Worm (Caenorhabditis elegans) whole organism, L3 larva: ENCODE measurements around the gene T05C12.4.

Source experiments
- R02D3.7 ChIP-seq: fragments of 150-350 bp; optimal IDR thresholded peaks from 2 replicates; lab custom pipeline; 2014; ENCODE audit warnings: missing biosample characterization, missing genetic modification characterization
- aly-2 ChIP-seq: fragments of 150-350 bp; optimal IDR thresholded peaks from 2 replicates; lab custom pipeline; 2014; ENCODE audit warnings: missing biosample characterization, missing genetic modification characterization
- ceh-16 ChIP-seq: sonication (generic microtip); optimal IDR thresholded peaks from 2 replicates; lab custom pipeline; 2017; ENCODE audit warnings: missing biosample characterization, missing genetic modification characterization
- ceh-28 ChIP-seq: fragments of 150-350 bp; optimal IDR thresholded peaks from 2 replicates; lab custom pipeline; 2014; ENCODE audit warnings: missing biosample characterization, missing genetic modification reagents, missing genetic modification characterization
- ceh-82 ChIP-seq: fragments of 150-350 bp; optimal IDR thresholded peaks from 2 replicates; lab custom pipeline; 2014; ENCODE audit warnings: missing biosample characterization, missing genetic modification characterization
- ceh-9 ChIP-seq: sonication (generic microtip); optimal IDR thresholded peaks from 2 replicates; lab custom pipeline; 2018; ENCODE audit warnings: missing biosample characterization, missing genetic modification characterization
- daf-12 ChIP-seq: fragments of 150-350 bp; optimal IDR thresholded peaks from 2 replicates; lab custom pipeline; 2014; ENCODE audit warnings: missing biosample characterization, missing genetic modification reagents, missing genetic modification characterization
- egl-27 ChIP-seq: sonication (generic microtip); optimal IDR thresholded peaks from 4 replicates; lab custom pipeline; 2017; ENCODE audit warnings: missing biosample characterization, missing genetic modification reagents, missing genetic modification characterization
- egl-5 ChIP-seq: fragments of 150-350 bp; optimal IDR thresholded peaks from 2 replicates; lab custom pipeline; 2017; ENCODE audit warnings: missing biosample characterization, missing genetic modification reagents, missing genetic modification characterization, inconsistent platforms
- elt-1 ChIP-seq: fragments of 150-350 bp; optimal IDR thresholded peaks from 2 replicates; lab custom pipeline; 2014; ENCODE audit warnings: missing biosample characterization, missing genetic modification characterization
- elt-2 ChIP-seq: sonication (generic microtip); optimal IDR thresholded peaks from 2 replicates; lab custom pipeline; 2016; ENCODE audit warnings: missing genetic modification reagents, mild to moderate bottlenecking, missing genetic modification characterization, missing compliant biosample characterization
- eor-1 ChIP-seq, 2 experiments: fragments of 150-350 bp; optimal IDR thresholded peaks; 2 replicates each; lab custom pipeline; 2014 to 2018; ENCODE audit warnings: missing biosample characterization in 2 of 2, missing genetic modification characterization in 2 of 2
- fkh-10 ChIP-seq: sonication (generic microtip); optimal IDR thresholded peaks from 2 replicates; lab custom pipeline; 2017; ENCODE audit warnings: missing biosample characterization, missing genetic modification reagents, missing genetic modification characterization
- fkh-2 ChIP-seq: fragments of 150-350 bp; optimal IDR thresholded peaks from 2 replicates; lab custom pipeline; 2014; ENCODE audit warnings: missing biosample characterization, missing genetic modification reagents, missing genetic modification characterization
- fos-1 ChIP-seq: fragments of 150-350 bp; optimal IDR thresholded peaks from 2 replicates; lab custom pipeline; 2014; ENCODE audit warnings: missing biosample characterization, missing genetic modification characterization
- hmg-11 ChIP-seq: sonication (generic microtip); optimal IDR thresholded peaks from 2 replicates; lab custom pipeline; 2016; ENCODE audit warnings: missing genetic modification characterization, missing compliant biosample characterization
- jun-1 ChIP-seq: fragments of 150-350 bp; optimal IDR thresholded peaks from 2 replicates; lab custom pipeline; 2014; ENCODE audit warnings: missing biosample characterization, missing genetic modification reagents, missing genetic modification characterization
- lin-15B ChIP-seq: fragments of 150-350 bp; optimal IDR thresholded peaks from 2 replicates; lab custom pipeline; 2014; ENCODE audit warnings: missing biosample characterization, missing genetic modification characterization
- lin-39 ChIP-seq: fragments of 150-350 bp; optimal IDR thresholded peaks from 2 replicates; lab custom pipeline; 2018; ENCODE audit warnings: missing biosample characterization, missing genetic modification reagents, missing genetic modification characterization
- mdl-1 ChIP-seq: fragments of 150-350 bp; optimal IDR thresholded peaks from 2 replicates; lab custom pipeline; 2014; ENCODE audit warnings: missing biosample characterization, missing genetic modification characterization
- mml-1 ChIP-seq: fragments of 150-350 bp; sonication (generic microtip); optimal IDR thresholded peaks from 3 replicates; lab custom pipeline; 2014; ENCODE audit warnings: missing biosample characterization, missing genetic modification characterization
- nfya-1 ChIP-seq: sonication (generic microtip); optimal IDR thresholded peaks from 2 replicates; lab custom pipeline; 2017; ENCODE audit warnings: missing genetic modification characterization, mild to moderate bottlenecking, missing compliant biosample characterization, antibody characterized with exemption, moderate library complexity; ENCODE audit not compliant: insufficient read depth
- nhr-12 ChIP-seq: fragments of 150-350 bp; optimal IDR thresholded peaks from 2 replicates; lab custom pipeline; 2014; ENCODE audit warnings: missing biosample characterization, missing genetic modification characterization
- nhr-23 ChIP-seq: fragments of 150-350 bp; optimal IDR thresholded peaks from 2 replicates; lab custom pipeline; 2014; ENCODE audit warnings: missing biosample characterization, missing genetic modification reagents, missing genetic modification characterization
- nhr-237 ChIP-seq: fragments of 150-350 bp; optimal IDR thresholded peaks from 2 replicates; lab custom pipeline; 2014; ENCODE audit warnings: missing biosample characterization, missing genetic modification characterization
- nhr-43 ChIP-seq: sonication (generic microtip); optimal IDR thresholded peaks from 2 replicates; lab custom pipeline; 2016; ENCODE audit warnings: mild to moderate bottlenecking, missing genetic modification characterization, missing compliant biosample characterization; ENCODE audit not compliant: poor library complexity, severe bottlenecking
- nhr-76 ChIP-seq: fragments of 150-350 bp; sonication (generic microtip); optimal IDR thresholded peaks from 5 replicates; lab custom pipeline; 2014; ENCODE audit warnings: missing biosample characterization, missing genetic modification characterization
- nhr-77 ChIP-seq: fragments of 150-350 bp; optimal IDR thresholded peaks from 2 replicates; lab custom pipeline; 2014; ENCODE audit warnings: missing biosample characterization, missing genetic modification characterization
- pha-4 ChIP-seq: fragments of 150-350 bp; optimal IDR thresholded peaks from 2 replicates; lab custom pipeline; 2014; ENCODE audit warnings: missing biosample characterization, missing genetic modification reagents, missing genetic modification characterization
- pqm-1 ChIP-seq: fragments of 150-350 bp; optimal IDR thresholded peaks from 2 replicates; lab custom pipeline; 2017; ENCODE audit warnings: missing biosample characterization, missing genetic modification characterization, inconsistent platforms
- sea-2 ChIP-seq: fragments of 150-350 bp; sonication (generic microtip); optimal IDR thresholded peaks from 4 replicates; lab custom pipeline; 2014; ENCODE audit warnings: missing biosample characterization, missing genetic modification reagents, missing genetic modification characterization
- snpc-4 ChIP-seq: fragments of 150-350 bp; optimal IDR thresholded peaks from 2 replicates; lab custom pipeline; 2014; ENCODE audit warnings: missing biosample characterization, missing genetic modification characterization
- tbx-2 ChIP-seq: sonication (generic microtip); optimal IDR thresholded peaks from 2 replicates; lab custom pipeline; 2016; ENCODE audit warnings: mild to moderate bottlenecking, missing genetic modification characterization, missing compliant biosample characterization
- zag-1 ChIP-seq: fragments of 150-350 bp; optimal IDR thresholded peaks from 2 replicates; lab custom pipeline; 2014; ENCODE audit warnings: missing biosample characterization, missing genetic modification characterization
- ztf-11 ChIP-seq: fragments of 150-350 bp; optimal IDR thresholded peaks from 2 replicates; lab custom pipeline; 2014; ENCODE audit warnings: missing biosample characterization, missing genetic modification characterization

T05C12.4 gene

DNA sequence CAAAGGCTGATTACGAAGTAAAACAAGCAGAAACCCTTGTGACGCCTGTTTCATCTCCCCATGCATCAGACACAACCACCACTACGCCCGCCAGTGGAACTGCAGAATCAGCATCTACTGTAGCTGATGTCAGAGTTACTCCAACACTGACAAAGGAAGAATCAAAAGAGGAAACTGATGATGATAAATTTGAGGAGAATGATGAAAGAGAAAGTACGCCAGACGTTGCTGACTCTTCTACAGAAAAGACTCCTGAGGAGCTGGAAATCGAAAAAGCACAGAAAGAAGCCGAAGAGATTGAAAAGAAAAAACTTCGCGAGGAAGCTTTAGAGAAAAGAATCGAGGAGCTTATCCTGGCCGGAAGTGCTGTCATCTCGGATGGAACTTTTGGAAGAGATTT, 38.1 kb upstream of the T05C12.4 start:
- TF ChIP-seq ceh-9 (tag; lab: Kevin White, UChicago) (no peak), elt-2 (no peak), R02D3.7 (tag; lab: Kevin White, UChicago) (no peak), nhr-43 (tag; lab: Kevin White, UChicago) (no peak), aly-2 (tag; lab: Kevin White, UChicago) (no peak), ztf-11 (tag; lab: Kevin White, UChicago) (no peak), nfya-1 (tag; lab: Kevin White, UChicago) (no peak), eor-1 (tag; optimal IDR thresholded peaks at IDR 0.05; lab: Kevin White, UChicago) (no peak), pqm-1 (no peak), sea-2 (GFP tag; lab: Kevin White, UChicago) (no peak), nhr-76 (no peak), nhr-237 (tag; lab: Kevin White, UChicago) (no peak), mml-1 (tag; lab: Kevin White, UChicago) (no peak), nhr-23 (tag; lab: Kevin White, UChicago) (no peak), nhr-12 (tag; lab: Kevin White, UChicago) (no peak)

DNA sequence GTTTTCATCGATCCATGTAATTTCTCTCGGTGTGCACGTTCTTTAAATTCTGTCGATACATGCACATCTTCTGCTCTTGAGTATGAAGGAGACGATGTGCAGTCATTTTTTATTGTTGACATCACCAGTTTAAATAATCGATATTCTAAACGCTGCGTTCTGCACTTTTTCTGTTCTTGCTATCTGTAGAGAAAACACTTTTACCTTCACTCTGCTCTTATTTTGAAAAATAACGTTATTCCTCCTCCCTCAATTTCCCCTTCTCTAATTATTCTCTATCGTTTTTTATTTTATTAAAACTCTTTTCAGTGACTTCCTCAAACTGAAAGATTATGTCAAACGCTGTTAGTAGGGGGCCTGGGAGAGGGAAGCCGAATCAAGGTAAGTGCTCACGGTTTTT, 36.7 kb upstream of the T05C12.4 start, which contains the start of gene ifg-1:
TSS of gene ifg-1 (plus strand) at position 301 of the 400 bp plus-strand sequence.
- TF ChIP-seq egl-5, result no peak
- TF ChIP-seq ztf-11 (tag; lab: Kevin White, UChicago), result no peak
- TF ChIP-seq aly-2 (tag; lab: Kevin White, UChicago), result no peak
- TF ChIP-seq hmg-11 (tag; lab: Kevin White, UChicago), result no peak
- no peak for TF ChIP-seq nhr-237 (tag; lab: Kevin White, UChicago)
- no peak for TF ChIP-seq eor-1 (tag; optimal IDR thresholded peaks at IDR 0.05; lab: Kevin White, UChicago)
- TF ChIP-seq fkh-10 (GFP tag; lab: Kevin White, UChicago), result no peak
- TF ChIP-seq mml-1 (tag; lab: Kevin White, UChicago), result no peak
- no peak for TF ChIP-seq zag-1 (tag; lab: Kevin White, UChicago)
- TF ChIP-seq mdl-1 (tag; lab: Kevin White, UChicago), result no peak
- no peak for TF ChIP-seq ceh-82 (tag; lab: Kevin White, UChicago)
- no peak for TF ChIP-seq lin-39 (tag; lab: Kevin White, UChicago)
- no peak for TF ChIP-seq daf-12 (tag; lab: Kevin White, UChicago)

ce11 chrII:8216433-8216832, 36.3 kb upstream of the T05C12.4 start, which contains the start of gene M110.3:
M110.3 (minus strand) TSS chrII:8216616.
- TF ChIP-seq daf-12 (tag; lab: Kevin White, UChicago), result no peak
- TF ChIP-seq pha-4 (tag; lab: Kevin White, UChicago), result peak; percentile 80
- peak; percentile 67 for TF ChIP-seq egl-5
- TF ChIP-seq fkh-2, result no peak
- no peak for TF ChIP-seq nhr-76
- TF ChIP-seq tbx-2, result no peak
- TF ChIP-seq elt-2, result peak; percentile 14
- peak; percentile 4 for TF ChIP-seq jun-1
- no peak for TF ChIP-seq eor-1 (tag; optimal IDR thresholded peaks at IDR 0.05; lab: Kevin White, UChicago)
- peak; percentile 73 for TF ChIP-seq nhr-23 (tag; lab: Kevin White, UChicago)
- TF ChIP-seq ceh-28 (tag; lab: Kevin White, UChicago), result peak; percentile 69
- TF ChIP-seq nfya-1 (tag; lab: Kevin White, UChicago), result peak; percentile 76
- TF ChIP-seq snpc-4 (tag; lab: Kevin White, UChicago), result peak; percentile 50
- peak; percentile 70 for TF ChIP-seq lin-39 (tag; lab: Kevin White, UChicago)
- peak; percentile 71 for TF ChIP-seq hmg-11 (tag; lab: Kevin White, UChicago)
- TF ChIP-seq ceh-16 (tag; lab: Kevin White, UChicago), result no peak
- peak; percentile 65 for TF ChIP-seq lin-15B (tag; lab: Kevin White, UChicago)
- peak; percentile 93 for TF ChIP-seq R02D3.7 (tag; lab: Kevin White, UChicago)

ce11 chrII:8214367-8214766, 34.2 kb upstream of the T05C12.4 start, which contains the start of gene M110.10:
M110.10 (minus strand) TSS chrII:8214467.
- TF ChIP-seq pha-4 (tag; lab: Kevin White, UChicago), result peak; percentile 7
- no peak for TF ChIP-seq elt-2

- TF ChIP-seq ceh-28 (tag; lab: Kevin White, UChicago), result no peak
- no peak for TF ChIP-seq mdl-1 (tag; lab: Kevin White, UChicago)
- no peak for TF ChIP-seq fkh-2
- TF ChIP-seq tbx-2, result no peak
- TF ChIP-seq egl-27 (tag; lab: Kevin White, UChicago), result no peak
- no peak for TF ChIP-seq hmg-11 (tag; lab: Kevin White, UChicago)
- TF ChIP-seq fos-1 (tag; lab: Kevin White, UChicago), result no peak
- TF ChIP-seq elt-2, result no peak
- TF ChIP-seq nhr-237 (tag; lab: Kevin White, UChicago), result no peak
- TF ChIP-seq elt-1 (tag; lab: Kevin White, UChicago), result no peak
- no peak for TF ChIP-seq pqm-1
- TF ChIP-seq nhr-77, result no peak
- TF ChIP-seq snpc-4 (tag; lab: Kevin White, UChicago), result no peak
- TF ChIP-seq jun-1, result no peak
- no peak for TF ChIP-seq mml-1 (tag; lab: Kevin White, UChicago)
- TF ChIP-seq daf-12 (tag; lab: Kevin White, UChicago), result no peak
- TF ChIP-seq, all 47 proteins: peak for 0
Observed at ce11 chrII:8212680-8213079, 32.5 kb upstream of the T05C12.4 start, which contains the start of gene twk-3. twk-3 (minus strand) TSS chrII:8212780.
